Worm (Caenorhabditis elegans): ENCODE data around the gene ace-1.

Gene ace-1

ce11 chrX:16368969-16369368 is 1.9 kb downstream of the ace-1 start:
- no peak for TF ChIP-seq lin-11 (tag; optimal IDR thresholded peaks at IDR 0.05)
- TF ChIP-seq nhr-11 (tag; optimal IDR thresholded peaks at IDR 0.05), result no peak
- TF ChIP-seq mdl-1 (tag; optimal IDR thresholded peaks at IDR 0.05), result no peak
- TF ChIP-seq crh-2 (tag; optimal IDR thresholded peaks at IDR 0.05), result no peak
- no peak for TF ChIP-seq ztf-1 (GFP tag; conservative IDR thresholded peaks at IDR 0.05)
- TF ChIP-seq lsy-2 (tag; optimal IDR thresholded peaks at IDR 0.05), result no peak
- no peak for TF ChIP-seq ama-1 (optimal IDR thresholded peaks at IDR 0.05)
- TF ChIP-seq snpc-4 (tag; optimal IDR thresholded peaks at IDR 0.05), result no peak
- no peak for TF ChIP-seq skn-1 (tag; optimal IDR thresholded peaks at IDR 0.05)
- no peak for TF ChIP-seq sma-3 (GFP tag; optimal IDR thresholded peaks at IDR 0.05)
- TF ChIP-seq unc-62 (GFP tag; optimal IDR thresholded peaks at IDR 0.05), result no peak
- TF ChIP-seq ceh-82 (tag; optimal IDR thresholded peaks at IDR 0.05), result no peak
- TF ChIP-seq unc-39 (tag; optimal IDR thresholded peaks at IDR 0.05), result no peak
- no peak for TF ChIP-seq ztf-4 (tag; optimal IDR thresholded peaks at IDR 0.05)
- TF ChIP-seq elt-1 (tag; optimal IDR thresholded peaks at IDR 0.05), result no peak
- TF ChIP-seq C34F6.9 (tag; optimal IDR thresholded peaks at IDR 0.05), result no peak
- no peak for TF ChIP-seq egl-27 (tag; optimal IDR thresholded peaks at IDR 0.05)
- TF ChIP-seq ceh-16 (tag; optimal IDR thresholded peaks at IDR 0.05), result no peak

- TF ChIP-seq nhr-23 (tag; optimal IDR thresholded peaks at IDR 0.05), result no peak
- TF ChIP-seq dmd-4 (tag; optimal IDR thresholded peaks at IDR 0.05), result no peak
- no peak for TF ChIP-seq ztf-1 (GFP tag; conservative IDR thresholded peaks at IDR 0.05)
Observed at ce11 chrX:16369454-16369853, 2.4 kb downstream of the ace-1 start.

- TF ChIP-seq nhr-12 (tag; optimal IDR thresholded peaks at IDR 0.05), result no peak
- TF ChIP-seq unc-55 (GFP tag; optimal IDR thresholded peaks at IDR 0.05), result peak; percentile 16
- TF ChIP-seq nhr-6 (tag; optimal IDR thresholded peaks at IDR 0.05), result no peak
- peak; percentile 10 for TF ChIP-seq C34F6.9 (tag; optimal IDR thresholded peaks at IDR 0.05)
- TF ChIP-seq fos-1 (tag; optimal IDR thresholded peaks at IDR 0.05), result peak; percentile 63
- TF ChIP-seq snpc-4 (tag; optimal IDR thresholded peaks at IDR 0.05), result no peak
- TF ChIP-seq ceh-82 (tag; optimal IDR thresholded peaks at IDR 0.05), result no peak
Observed at ce11 chrX:16375807-16376638, 8.9 kb downstream of the ace-1 start, which contains the start of gene sur-7. sur-7 (plus strand) TSS chrX:16376588.

ce11 chrX:16377903-16378302 is 10.8 kb downstream of the ace-1 start:
- TF ChIP-seq elt-3 (tag; optimal IDR thresholded peaks at IDR 0.05) (no peak), nhr-10 (tag; optimal IDR thresholded peaks at IDR 0.05) (no peak), unc-62 (GFP tag; optimal IDR thresholded peaks at IDR 0.05) (no peak), nhr-11 (tag; optimal IDR thresholded peaks at IDR 0.05) (no peak), ceh-16 (tag; optimal IDR thresholded peaks at IDR 0.05) (no peak), peb-1 (tag; optimal IDR thresholded peaks at IDR 0.05) (no peak), aly-2 (tag; optimal IDR thresholded peaks at IDR 0.05) (no peak), zag-1 (tag; optimal IDR thresholded peaks at IDR 0.05) (no peak), snpc-4 (tag; optimal IDR thresholded peaks at IDR 0.05) (no peak), mbf-1 (tag; optimal IDR thresholded peaks at IDR 0.05) (no peak), alr-1 (tag; optimal IDR thresholded peaks at IDR 0.05) (no peak), lsy-2 (tag; optimal IDR thresholded peaks at IDR 0.05) (peak in 1 of 2 experiments; percentile 51), C34F6.9 (tag; optimal IDR thresholded peaks at IDR 0.05) (peak; percentile 4), sma-3 (GFP tag; optimal IDR thresholded peaks at IDR 0.05) (peak; percentile 56), sma-9 (GFP tag; optimal IDR thresholded peaks at IDR 0.05) (peak; percentile 86), sma-9 (tag; optimal IDR thresholded peaks at IDR 0.05) (no peak), fos-1 (tag; optimal IDR thresholded peaks at IDR 0.05) (peak; percentile 94), lin-11 (tag; optimal IDR thresholded peaks at IDR 0.05) (no peak), ZK546.5 (tag; optimal IDR thresholded peaks at IDR 0.05) (no peak), ztf-4 (tag; optimal IDR thresholded peaks at IDR 0.05) (no peak), nhr-21 (tag; optimal IDR thresholded peaks at IDR 0.05) (peak; percentile 57), blmp-1 (tag; optimal IDR thresholded peaks at IDR 0.05; ENCODE audit: insufficient read depth) (no peak), nhr-25 (tag; optimal IDR thresholded peaks at IDR 0.05) (no peak), mab-5 (tag; optimal IDR thresholded peaks at IDR 0.05) (no peak), sem-4 (tag; optimal IDR thresholded peaks at IDR 0.05) (no peak), nhr-12 (tag; optimal IDR thresholded peaks at IDR 0.05) (no peak), nhr-77 (tag; optimal IDR thresholded peaks at IDR 0.05) (no peak), dmd-4 (tag; optimal IDR thresholded peaks at IDR 0.05) (no peak), ama-1 (optimal IDR thresholded peaks at IDR 0.05) (no peak), nhr-129 (tag; optimal IDR thresholded peaks at IDR 0.05) (peak; percentile 68), crh-2 (tag; optimal IDR thresholded peaks at IDR 0.05) (peak; percentile 77), F13H6.1 (tag; optimal IDR thresholded peaks at IDR 0.05) (peak; percentile 42), nhr-23 (tag; optimal IDR thresholded peaks at IDR 0.05) (no peak), skn-1 (tag; optimal IDR thresholded peaks at IDR 0.05) (no peak), egl-27 (tag; optimal IDR thresholded peaks at IDR 0.05) (peak; percentile 26), nhr-237 (tag; optimal IDR thresholded peaks at IDR 0.05) (no peak), ztf-11 (tag; optimal IDR thresholded peaks at IDR 0.05) (no peak), unc-39 (tag; optimal IDR thresholded peaks at IDR 0.05) (no peak), lin-39 (tag; optimal IDR thresholded peaks at IDR 0.05) (no peak), ztf-1 (GFP tag; conservative IDR thresholded peaks at IDR 0.05) (no peak)
